Worm (Caenorhabditis elegans) whole organism, L1 larva: ENCODE results near the gene acs-21.

ENCODE experiments used
- alr-1 ChIP-seq: fragments of 200-800 bp; sonication (Bioruptor generic); optimal IDR thresholded peaks from 2 replicates; lab custom pipeline; 2018; ENCODE audit warnings: borderline replicate concordance, mild to moderate bottlenecking, missing genetic modification characterization, missing compliant biosample characterization
- blmp-1 ChIP-seq: fragments of 150-350 bp; optimal IDR thresholded peaks from 2 replicates; lab custom pipeline; 2014; ENCODE audit warnings: missing biosample characterization, missing genetic modification characterization
- dpl-1 ChIP-seq, 3 experiments: fragments of 150-350 bp in 2 of 3; sonication (generic microtip) in 1 of 3; optimal IDR thresholded peaks; 2 replicates each; lab custom pipeline; 2014 to 2017; ENCODE audit warnings: missing biosample characterization in 3 of 3, missing genetic modification characterization in 3 of 3, missing genetic modification reagents in 3 of 3
- elt-3 ChIP-seq, 6 experiments: fragments of 150-350 bp in 1 of 6; sonication (generic microtip); optimal IDR thresholded peaks; 2 replicates each; lab custom pipeline; 2017 to 2018; ENCODE audit warnings: missing biosample characterization in 6 of 6, missing genetic modification characterization in 6 of 6, inconsistent platforms in 1 of 6
- fkh-10 ChIP-seq: sonication (generic microtip); optimal IDR thresholded peaks from 2 replicates; lab custom pipeline; 2017; ENCODE audit warnings: missing biosample characterization, missing genetic modification reagents, missing genetic modification characterization
- jun-1 ChIP-seq: fragments of 150-350 bp; optimal IDR thresholded peaks from 2 replicates; lab custom pipeline; 2014; ENCODE audit warnings: missing biosample characterization, missing genetic modification reagents, missing genetic modification characterization
- lir-3 ChIP-seq: sonication (generic microtip); optimal IDR thresholded peaks from 2 replicates; lab custom pipeline; 2016; ENCODE audit warnings: mild to moderate bottlenecking, missing genetic modification characterization, moderate library complexity, missing compliant biosample characterization; ENCODE audit not compliant: poor library complexity
- nhr-11 ChIP-seq: fragments of 150-350 bp; optimal IDR thresholded peaks from 2 replicates; lab custom pipeline; 2014; ENCODE audit warnings: missing biosample characterization, missing genetic modification characterization
- nhr-84 ChIP-seq: sonication (generic microtip); optimal IDR thresholded peaks from 2 replicates; lab custom pipeline; 2017; ENCODE audit warnings: missing biosample characterization, missing genetic modification characterization
- sup-37 ChIP-seq: fragments of 200-800 bp; sonication (Bioruptor generic); optimal IDR thresholded peaks from 2 replicates; lab custom pipeline; 2018; ENCODE audit warnings: mild to moderate bottlenecking, missing genetic modification characterization, missing compliant biosample characterization
- tlp-1 ChIP-seq: fragments of 150-350 bp; optimal IDR thresholded peaks from 2 replicates; lab custom pipeline; 2014; ENCODE audit warnings: missing biosample characterization, missing genetic modification characterization

DNA sequence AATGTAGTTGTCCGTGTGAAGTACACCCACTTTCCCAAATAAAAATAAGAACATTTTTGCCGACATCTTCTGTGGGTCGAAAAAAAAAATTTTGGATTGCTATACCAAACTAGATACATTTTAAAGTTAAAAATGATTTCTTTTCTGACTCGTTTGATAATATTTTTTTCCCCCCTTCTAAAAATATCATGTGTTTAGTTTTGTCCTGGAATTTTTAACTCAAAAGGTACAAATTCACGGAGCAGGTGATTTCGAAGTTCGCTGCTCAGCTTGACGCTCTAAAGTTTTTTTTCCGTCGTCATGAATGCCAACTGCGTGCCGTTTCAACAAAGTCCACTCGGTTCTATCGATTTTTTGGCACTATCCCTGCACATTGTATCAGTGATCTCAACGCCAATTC is 22.9 kb upstream of the acs-21 start, which contains the start of gene srh-185:
- no peak for TF ChIP-seq alr-1
- no peak for TF ChIP-seq nhr-84 (tag; lab: Kevin White, UChicago)
- no peak for TF ChIP-seq tlp-1 (tag; lab: Kevin White, UChicago)
- TF ChIP-seq elt-3 (tag; optimal IDR thresholded peaks at IDR 0.05; lab: Kevin White, UChicago): no peak
- TF ChIP-seq sup-37 (GFP tag; lab: Kevin White, UChicago): no peak
- no peak for TF ChIP-seq fkh-10
- no peak for TF ChIP-seq dpl-1 (GFP tag; optimal IDR thresholded peaks at IDR 0.05; lab: Kevin White, UChicago)
- no peak for TF ChIP-seq lir-3 (tag; lab: Kevin White, UChicago)
- no peak for TF ChIP-seq blmp-1 (tag; lab: Kevin White, UChicago)
- TF ChIP-seq jun-1 (tag; lab: Kevin White, UChicago): no peak
- no peak for TF ChIP-seq nhr-11 (tag; lab: Kevin White, UChicago)
